3 fruit fly cellular contexts compared by ENCODE assay signal in the genomic region with DNA sequence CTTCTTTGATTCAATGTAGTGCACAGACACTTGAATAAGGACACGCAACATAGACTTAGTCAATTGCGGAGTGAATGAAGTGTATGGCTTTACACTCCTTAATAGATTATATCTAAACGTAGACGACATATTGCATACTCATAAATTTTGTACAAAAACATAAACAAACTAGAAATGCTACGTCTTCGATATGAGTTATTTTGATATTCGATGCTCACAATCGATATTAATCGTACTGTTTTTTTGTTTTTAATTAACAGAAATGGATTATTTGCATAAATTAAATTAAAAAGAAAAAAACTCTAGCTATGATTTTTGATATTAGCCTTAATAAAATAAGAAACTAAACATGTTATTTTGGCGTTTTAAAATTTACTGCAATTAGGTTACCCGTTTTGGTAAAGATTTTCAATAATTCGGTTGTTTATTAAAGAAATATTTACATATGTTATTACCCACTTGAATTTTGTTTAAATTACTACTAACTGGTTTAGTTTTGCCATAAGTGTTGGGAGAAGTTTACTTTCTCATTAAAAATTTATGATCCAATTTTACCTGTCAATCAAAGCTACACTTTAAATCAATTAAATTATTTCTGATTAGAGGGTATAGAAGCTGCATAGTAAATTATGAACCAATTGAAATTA.
TF ChIP-seq lines count a peak whose summit lies in the region.

Gene CG17768, minus strand, starts transcription at position 196 of the 647 bp plus-strand sequence.
Gene LSm-4, minus strand, starts transcription at position 196 of the 647 bp plus-strand sequence.
Gene Ir31a, plus strand, starts transcription at position 558 of the 647 bp plus-strand sequence.

- no peak for TF ChIP-seq CTCF in whole organism, embryonic (GFP tag; optimal IDR thresholded peaks at IDR 0.05; lab: Kevin White, UChicago)

TF ChIP-seq in whole organism, embryonic, 481 proteins besides CTCF, POLR2A, EP300 and RAD21 (continues in another document):
- TF ChIP-seq CG12155 (GFP tag; optimal IDR thresholded peaks at IDR 0.05; lab: Kevin White, UChicago) (no peak), BEAF-32 (GFP tag; optimal IDR thresholded peaks at IDR 0.05; lab: Kevin White, UChicago) (peak; percentile 73), Xrp1 (GFP tag; IDR thresholded peaks at IDR 0.05; lab: Robert Waterston, UW) (no peak), HLH4C (GFP tag; IDR thresholded peaks at IDR 0.05; lab: Robert Waterston, UW; ENCODE audit: partially characterized antibody) (peak; percentile 70), CG4707 (GFP tag; optimal IDR thresholded peaks at IDR 0.05; lab: Kevin White, UChicago) (no peak), CG10959 (GFP tag; IDR thresholded peaks at IDR 0.05; lab: Robert Waterston, UW) (no peak), mam (GFP tag; optimal IDR thresholded peaks at IDR 0.05; lab: Kevin White, UChicago) (no peak), exex (tag; optimal IDR thresholded peaks at IDR 0.05; lab: Kevin White, UChicago) (no peak), CG12071 (GFP tag; optimal IDR thresholded peaks at IDR 0.05; lab: Kevin White, UChicago) (no peak), CG9437 (GFP tag; optimal IDR thresholded peaks at IDR 0.05; lab: Kevin White, UChicago) (no peak), pita (GFP tag; optimal IDR thresholded peaks at IDR 0.05; lab: Kevin White, UChicago) (no peak), CG12769 (tag; optimal IDR thresholded peaks at IDR 0.05; lab: Kevin White, UChicago) (no peak), Trl (optimal IDR thresholded peaks at IDR 0.05; lab: Kevin White, UChicago) (no peak), Trl (GFP tag; optimal IDR thresholded peaks at IDR 0.05; lab: Kevin White, UChicago) (no peak), CG31388 (GFP tag; optimal IDR thresholded peaks at IDR 0.05; lab: Kevin White, UChicago) (no peak), HHEX (GFP tag; optimal IDR thresholded peaks at IDR 0.05; lab: Kevin White, UChicago) (no peak), bbx (GFP tag; IDR thresholded peaks at IDR 0.05; lab: Robert Waterston, UW; ENCODE audit: partially characterized antibody) (peak; percentile 82), CG34422 (GFP tag; IDR thresholded peaks at IDR 0.05; lab: Robert Waterston, UW) (no peak), grau (tag; optimal IDR thresholded peaks at IDR 0.05; lab: Kevin White, UChicago) (no peak), oc (tag; optimal IDR thresholded peaks at IDR 0.05; lab: Kevin White, UChicago) (no peak), dysf (GFP tag; IDR thresholded peaks at IDR 0.05; lab: Robert Waterston, UW) (no peak), CG2129 (GFP tag; IDR thresholded peaks at IDR 0.05; lab: Robert Waterston, UW; ENCODE audit: partially characterized antibody) (peak; percentile 66; the same call in 1 of the 2 replicates), cas (GFP tag; IDR thresholded peaks at IDR 0.05; lab: Robert Waterston, UW) (no peak), Doc3 (GFP tag; IDR thresholded peaks at IDR 0.05; lab: Robert Waterston, UW; ENCODE audit: partially characterized antibody) (peak; percentile 88), CG8765 (GFP tag; IDR thresholded peaks at IDR 0.05; lab: Robert Waterston, UW) (no peak), CG14014 (GFP tag; IDR thresholded peaks at IDR 0.05; lab: Robert Waterston, UW) (no peak), Fer1 (GFP tag; optimal IDR thresholded peaks at IDR 0.05; lab: Kevin White, UChicago) (no peak), CG4404 (GFP tag; IDR thresholded peaks at IDR 0.05; lab: Robert Waterston, UW) (no peak)

TF ChIP-seq in whole organism, prepupa, 60 proteins besides CTCF, POLR2A, EP300 and RAD21:
- no peak for TF ChIP-seq CG1621 (tag; optimal IDR thresholded peaks at IDR 0.05; lab: Kevin White, UChicago)
- TF ChIP-seq fkh (GFP tag; optimal IDR thresholded peaks at IDR 0.05; lab: Kevin White, UChicago), result peak; percentile 33
- TF ChIP-seq vri (GFP tag; optimal IDR thresholded peaks at IDR 0.05; lab: Kevin White, UChicago), result no peak
- TF ChIP-seq Ets96B (tag; optimal IDR thresholded peaks at IDR 0.05; lab: Kevin White, UChicago), result no peak
- no peak for TF ChIP-seq CG6808 (GFP tag; optimal IDR thresholded peaks at IDR 0.05; lab: Kevin White, UChicago)
- TF ChIP-seq Eip78C (GFP tag; lab: Kevin White, UChicago), result peak; percentile 23

TF ChIP-seq in whole organism, wandering third instar larva, 38 proteins besides CTCF, POLR2A, EP300 and RAD21:
- TF ChIP-seq Mio (GFP tag; optimal IDR thresholded peaks at IDR 0.05; lab: Kevin White, UChicago), result no peak
- peak; percentile 7 for TF ChIP-seq woc (GFP tag; optimal IDR thresholded peaks at IDR 0.05; lab: Kevin White, UChicago)
